Worm (Caenorhabditis elegans): ENCODE results near the gene T10B10.9.

ce11 chrX:15160923-15161322, 3.3 kb upstream of the T10B10.9 start:
- TF ChIP-seq tab-1 (GFP tag; IDR thresholded peaks at IDR 0.05) (no peak), ref-1 (GFP tag; conservative IDR thresholded peaks at IDR 0.05) (no peak), med-1 (GFP tag; optimal IDR thresholded peaks at IDR 0.05; ENCODE audit: insufficient read depth) (no peak)
